Worm (Caenorhabditis elegans) whole organism, L2 larva: ENCODE data around the gene C24G6.8.

ENCODE experiments used
- C34F6.9 ChIP-seq: fragments of 150-350 bp; optimal IDR thresholded peaks from 2 replicates; lab custom pipeline; 2014; ENCODE audit warnings: missing biosample characterization, missing genetic modification characterization
- F13H6.1 ChIP-seq: sonication (generic microtip); optimal IDR thresholded peaks from 2 replicates; lab custom pipeline; 2016; ENCODE audit warnings: missing genetic modification characterization, missing compliant biosample characterization
- R02D3.7 ChIP-seq: fragments of 150-350 bp; optimal IDR thresholded peaks from 2 replicates; lab custom pipeline; 2014; ENCODE audit warnings: missing biosample characterization, missing genetic modification characterization
- Y55F3AM.14 ChIP-seq: fragments of 200-800 bp; sonication (Bioruptor generic); optimal IDR thresholded peaks from 2 replicates; lab custom pipeline; 2018; ENCODE audit warnings: mild to moderate bottlenecking, missing genetic modification characterization, missing compliant biosample characterization
- ZK546.5 ChIP-seq: sonication (generic microtip); optimal IDR thresholded peaks from 2 replicates; lab custom pipeline; 2017; ENCODE audit warnings: missing biosample characterization, missing genetic modification characterization
- aly-2 ChIP-seq: fragments of 150-350 bp; optimal IDR thresholded peaks from 2 replicates; lab custom pipeline; 2014; ENCODE audit warnings: missing biosample characterization, missing genetic modification characterization
- ama-1 ChIP-seq: fragments of 150-350 bp; optimal IDR thresholded peaks from 2 replicates; lab custom pipeline; 2018; ENCODE audit warnings: inconsistent platforms
- blmp-1 ChIP-seq: sonication (generic microtip); optimal IDR thresholded peaks from 2 replicates; lab custom pipeline; 2017; ENCODE audit warnings: missing genetic modification characterization, mild to moderate bottlenecking, missing compliant biosample characterization, antibody characterized with exemption, moderate library complexity; ENCODE audit not compliant: insufficient read depth
- ceh-16 ChIP-seq: fragments of 150-350 bp; optimal IDR thresholded peaks from 2 replicates; lab custom pipeline; 2014; ENCODE audit warnings: missing biosample characterization, missing genetic modification characterization
- ceh-82 ChIP-seq: fragments of 150-350 bp; optimal IDR thresholded peaks from 2 replicates; lab custom pipeline; 2014; ENCODE audit warnings: missing biosample characterization, missing genetic modification characterization
- crh-2 ChIP-seq: sonication (generic microtip); optimal IDR thresholded peaks from 2 replicates; lab custom pipeline; 2017; ENCODE audit warnings: missing biosample characterization, missing genetic modification characterization
- dmd-4 ChIP-seq: sonication (generic microtip); optimal IDR thresholded peaks from 2 replicates; lab custom pipeline; 2017; ENCODE audit warnings: missing biosample characterization, missing genetic modification characterization
- egl-27 ChIP-seq: sonication (generic microtip); optimal IDR thresholded peaks from 3 replicates; lab custom pipeline; 2017; ENCODE audit warnings: missing biosample characterization, missing genetic modification reagents, missing genetic modification characterization
- elt-1 ChIP-seq: fragments of 150-350 bp; optimal IDR thresholded peaks from 2 replicates; lab custom pipeline; 2014; ENCODE audit warnings: missing biosample characterization, missing genetic modification characterization
- elt-3 ChIP-seq: sonication (generic microtip); optimal IDR thresholded peaks from 2 replicates; lab custom pipeline; 2017; ENCODE audit warnings: missing biosample characterization, missing genetic modification characterization
- fos-1 ChIP-seq: fragments of 150-350 bp; optimal IDR thresholded peaks from 2 replicates; lab custom pipeline; 2014; ENCODE audit warnings: missing biosample characterization, missing genetic modification characterization
- gmeb-1 ChIP-seq: fragments of 150-350 bp; optimal IDR thresholded peaks from 2 replicates; lab custom pipeline; 2014; ENCODE audit warnings: missing biosample characterization, missing genetic modification characterization
- lin-11 ChIP-seq: fragments of 150-350 bp; sonication (generic microtip); optimal IDR thresholded peaks from 2 replicates; lab custom pipeline; 2014; ENCODE audit warnings: missing biosample characterization, missing genetic modification characterization, inconsistent platforms, mixed read lengths
- lin-13 ChIP-seq: fragments of 150-350 bp; optimal IDR thresholded peaks from 2 replicates; lab custom pipeline; 2014; ENCODE audit warnings: missing biosample characterization, missing genetic modification reagents, missing genetic modification characterization
- lin-39 ChIP-seq: fragments of 150-350 bp; optimal IDR thresholded peaks from 2 replicates; lab custom pipeline; 2014; ENCODE audit warnings: missing biosample characterization, missing genetic modification reagents, missing genetic modification characterization
- lsy-2 ChIP-seq, 2 experiments: fragments of 150-350 bp in 1 of 2; sonication (generic microtip) in 1 of 2; optimal IDR thresholded peaks; 2 replicates each; lab custom pipeline; 2014 to 2017; ENCODE audit warnings: missing biosample characterization in 2 of 2, missing genetic modification characterization in 2 of 2
- mab-5 ChIP-seq: fragments of 150-350 bp; optimal IDR thresholded peaks from 2 replicates; lab custom pipeline; 2014; ENCODE audit warnings: missing biosample characterization, missing genetic modification characterization
- mbf-1 ChIP-seq: sonication (generic microtip); optimal IDR thresholded peaks from 2 replicates; lab custom pipeline; 2017; ENCODE audit warnings: missing biosample characterization, missing genetic modification characterization
- nhr-11 ChIP-seq: fragments of 150-350 bp; optimal IDR thresholded peaks from 2 replicates; lab custom pipeline; 2014; ENCODE audit warnings: missing biosample characterization, missing genetic modification characterization
- nhr-12 ChIP-seq: fragments of 150-350 bp; optimal IDR thresholded peaks from 2 replicates; lab custom pipeline; 2014; ENCODE audit warnings: missing biosample characterization, missing genetic modification characterization
- nhr-129 ChIP-seq: fragments of 150-350 bp; optimal IDR thresholded peaks from 2 replicates; lab custom pipeline; 2014; ENCODE audit warnings: missing biosample characterization, missing genetic modification characterization
- nhr-21 ChIP-seq: fragments of 150-350 bp; optimal IDR thresholded peaks from 2 replicates; lab custom pipeline; 2014; ENCODE audit warnings: missing biosample characterization, missing genetic modification characterization
- nhr-23 ChIP-seq: fragments of 150-350 bp; optimal IDR thresholded peaks from 2 replicates; lab custom pipeline; 2014; ENCODE audit warnings: missing biosample characterization, missing genetic modification reagents, missing genetic modification characterization
- nhr-237 ChIP-seq: fragments of 150-350 bp; optimal IDR thresholded peaks from 2 replicates; lab custom pipeline; 2014; ENCODE audit warnings: missing biosample characterization, missing genetic modification characterization
- nhr-25 ChIP-seq: fragments of 150-350 bp; sonication (generic microtip); optimal IDR thresholded peaks from 3 replicates; lab custom pipeline; 2014; ENCODE audit warnings: missing biosample characterization, missing genetic modification characterization
- nhr-6 ChIP-seq: fragments of 150-350 bp; optimal IDR thresholded peaks from 2 replicates; lab custom pipeline; 2014; ENCODE audit warnings: missing biosample characterization, missing genetic modification characterization
- nhr-77 ChIP-seq: fragments of 150-350 bp; optimal IDR thresholded peaks from 2 replicates; lab custom pipeline; 2014; ENCODE audit warnings: missing biosample characterization, missing genetic modification characterization
- peb-1 ChIP-seq: fragments of 150-350 bp; optimal IDR thresholded peaks from 2 replicates; lab custom pipeline; 2014; ENCODE audit warnings: missing biosample characterization, missing genetic modification characterization
- sem-4 ChIP-seq: fragments of 150-350 bp; optimal IDR thresholded peaks from 2 replicates; lab custom pipeline; 2014; ENCODE audit warnings: missing biosample characterization, missing genetic modification reagents, missing genetic modification characterization
- sma-3 ChIP-seq: sonication (generic microtip); optimal IDR thresholded peaks from 2 replicates; lab custom pipeline; 2016; ENCODE audit warnings: missing genetic modification reagents, missing genetic modification characterization, missing compliant biosample characterization
- sma-9 ChIP-seq, 2 experiments: fragments of 150-350 bp in 1 of 2; sonication (generic microtip) in 1 of 2; optimal IDR thresholded peaks; 2 replicates each; lab custom pipeline; 2014 to 2016; ENCODE audit warnings: missing genetic modification characterization in 2 of 2, mild to moderate bottlenecking in 1 of 2, missing biosample characterization in 1 of 2, missing compliant biosample characterization in 1 of 2, missing genetic modification reagents in 1 of 2, moderate library complexity in 1 of 2
- snpc-4 ChIP-seq: fragments of 150-350 bp; optimal IDR thresholded peaks from 2 replicates; lab custom pipeline; 2014; ENCODE audit warnings: missing biosample characterization, missing genetic modification characterization
- unc-55 ChIP-seq: fragments of 150-350 bp; sonication (generic microtip); optimal IDR thresholded peaks from 3 replicates; lab custom pipeline; 2014; ENCODE audit warnings: missing biosample characterization, missing genetic modification reagents, missing genetic modification characterization
- unc-62 ChIP-seq: fragments of 150-350 bp; optimal IDR thresholded peaks from 2 replicates; lab custom pipeline; 2014; ENCODE audit warnings: missing biosample characterization, missing genetic modification reagents, missing genetic modification characterization
- zag-1 ChIP-seq: fragments of 150-350 bp; optimal IDR thresholded peaks from 2 replicates; lab custom pipeline; 2014; ENCODE audit warnings: missing biosample characterization, missing genetic modification characterization
- ztf-1 ChIP-seq: fragments of 200-800 bp; sonication (Bioruptor generic); conservative IDR thresholded peaks from 2 replicates; pipeline ENCODE4 v1.3.6; 2022; ENCODE audit warnings: missing genetic modification characterization, missing compliant biosample characterization
- ztf-11 ChIP-seq: sonication (generic microtip); optimal IDR thresholded peaks from 2 replicates; lab custom pipeline; 2017; ENCODE audit warnings: missing biosample characterization, missing genetic modification characterization
- ztf-4 ChIP-seq: fragments of 150-350 bp; optimal IDR thresholded peaks from 2 replicates; lab custom pipeline; 2014; ENCODE audit warnings: missing biosample characterization, missing genetic modification characterization

The C24G6.8 gene

ce11 chrV:5580517-5580916 lies 44.8 kb upstream of the C24G6.8 start:
- TF ChIP-seq egl-27 (tag; lab: Kevin White, UChicago) (no peak), lsy-2 (tag; optimal IDR thresholded peaks at IDR 0.05; lab: Kevin White, UChicago) (peak; percentile 61 to 84), nhr-23 (tag; lab: Kevin White, UChicago) (no peak), nhr-129 (tag; lab: Kevin White, UChicago) (peak; percentile 86), lin-39 (tag; lab: Kevin White, UChicago) (no peak), sma-9 (GFP tag; optimal IDR thresholded peaks at IDR 0.05; lab: Kevin White, UChicago) (peak; percentile 65), sma-9 (tag; optimal IDR thresholded peaks at IDR 0.05; lab: Kevin White, UChicago) (no peak), unc-55 (GFP tag; lab: Kevin White, UChicago) (peak; percentile 80), elt-3 (tag; lab: Kevin White, UChicago) (no peak), lin-11 (tag; lab: Kevin White, UChicago) (no peak), snpc-4 (tag; lab: Kevin White, UChicago) (peak; percentile 44), crh-2 (tag; lab: Kevin White, UChicago) (peak; percentile 79), blmp-1 (tag; lab: Kevin White, UChicago) (no peak), gmeb-1 (no peak), nhr-11 (no peak), sma-3 (GFP tag; lab: Kevin White, UChicago) (no peak), nhr-237 (no peak), fos-1 (peak; percentile 61), F13H6.1 (tag; lab: Kevin White, UChicago) (peak; percentile 57), mab-5 (tag; lab: Kevin White, UChicago) (peak; percentile 32), nhr-6 (tag; lab: Kevin White, UChicago) (no peak), lin-13 (GFP tag; lab: Kevin White, UChicago) (no peak), ama-1 (lab: Kevin White, UChicago) (peak; percentile 34), sem-4 (tag; lab: Kevin White, UChicago) (peak; percentile 26), ztf-11 (tag; lab: Kevin White, UChicago) (no peak), C34F6.9 (tag; lab: Kevin White, UChicago) (peak; percentile 87), zag-1 (tag; lab: Kevin White, UChicago) (peak; percentile 58), nhr-25 (tag; lab: Kevin White, UChicago) (peak; percentile 10), nhr-77 (no peak), nhr-12 (tag; lab: Kevin White, UChicago) (no peak)
- TF ChIP-seq, all 48 proteins: peak for 14

DNA sequence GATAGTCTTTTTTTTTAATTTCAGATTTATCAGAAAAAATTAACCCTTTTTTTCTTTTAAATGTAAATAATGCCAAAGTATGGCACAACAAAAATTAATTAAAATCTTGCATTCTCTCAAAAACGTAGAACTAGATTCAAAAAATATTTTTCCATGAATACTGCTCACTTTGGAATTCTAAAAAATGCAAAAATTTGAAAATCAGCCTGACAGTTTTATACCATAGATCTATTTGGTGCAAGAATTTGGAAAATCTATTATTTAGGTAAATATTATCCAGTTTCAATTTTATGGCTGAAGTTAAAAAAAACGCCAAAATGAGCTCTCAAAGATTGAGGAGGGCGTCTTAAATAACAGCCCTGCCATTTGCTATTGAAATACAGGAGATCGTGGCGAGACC lies 44.0 kb upstream of the C24G6.8 start:
- TF ChIP-seq ztf-1, result no peak
- TF ChIP-seq nhr-21 (tag; lab: Kevin White, UChicago), result no peak
- no peak for TF ChIP-seq ZK546.5 (tag; lab: Kevin White, UChicago)
- no peak for TF ChIP-seq lin-11 (tag; lab: Kevin White, UChicago)
- no peak for TF ChIP-seq aly-2 (tag; lab: Kevin White, UChicago)
- no peak for TF ChIP-seq crh-2 (tag; lab: Kevin White, UChicago)
- TF ChIP-seq elt-3 (tag; lab: Kevin White, UChicago), result no peak
- no peak for TF ChIP-seq ceh-16
- TF ChIP-seq peb-1 (tag; lab: Kevin White, UChicago), result no peak
- no peak for TF ChIP-seq nhr-11
- no peak for TF ChIP-seq ztf-11 (tag; lab: Kevin White, UChicago)
- TF ChIP-seq ztf-4 (tag; lab: Kevin White, UChicago), result no peak
- TF ChIP-seq dmd-4 (tag; lab: Kevin White, UChicago), result no peak
- TF ChIP-seq lsy-2 (tag; optimal IDR thresholded peaks at IDR 0.05; lab: Kevin White, UChicago), result no peak
- TF ChIP-seq snpc-4 (tag; lab: Kevin White, UChicago), result no peak
- no peak for TF ChIP-seq nhr-25 (tag; lab: Kevin White, UChicago)

ce11 chrV:5576008-5576407 lies 40.3 kb upstream of the C24G6.8 start:
- no peak for TF ChIP-seq elt-1 (tag; lab: Kevin White, UChicago)
- TF ChIP-seq ztf-11 (tag; lab: Kevin White, UChicago), result no peak
- no peak for TF ChIP-seq ceh-82 (tag; lab: Kevin White, UChicago)
- TF ChIP-seq sma-9 (GFP tag; optimal IDR thresholded peaks at IDR 0.05; lab: Kevin White, UChicago), result peak; percentile 41
- no peak for TF ChIP-seq sma-9 (tag; optimal IDR thresholded peaks at IDR 0.05; lab: Kevin White, UChicago)
- no peak for TF ChIP-seq nhr-237
- no peak for TF ChIP-seq mbf-1 (tag; lab: Kevin White, UChicago)
- TF ChIP-seq elt-3 (tag; lab: Kevin White, UChicago), result no peak
- TF ChIP-seq peb-1 (tag; lab: Kevin White, UChicago), result no peak
- TF ChIP-seq fos-1, result peak; percentile 65
- no peak for TF ChIP-seq lin-11 (tag; lab: Kevin White, UChicago)
- TF ChIP-seq nhr-25 (tag; lab: Kevin White, UChicago), result no peak
- no peak for TF ChIP-seq ama-1 (lab: Kevin White, UChicago)
- TF ChIP-seq mab-5 (tag; lab: Kevin White, UChicago), result no peak
- no peak for TF ChIP-seq zag-1 (tag; lab: Kevin White, UChicago)
- TF ChIP-seq ZK546.5 (tag; lab: Kevin White, UChicago), result no peak
- TF ChIP-seq aly-2 (tag; lab: Kevin White, UChicago), result no peak
- no peak for TF ChIP-seq ceh-16
- no peak for TF ChIP-seq dmd-4 (tag; lab: Kevin White, UChicago)
- TF ChIP-seq snpc-4 (tag; lab: Kevin White, UChicago), result peak; percentile 97
- TF ChIP-seq nhr-11, result no peak
- peak; percentile 33 to 37 for TF ChIP-seq lsy-2 (tag; optimal IDR thresholded peaks at IDR 0.05; lab: Kevin White, UChicago)
- TF ChIP-seq ztf-4 (tag; lab: Kevin White, UChicago), result no peak
- TF ChIP-seq nhr-77, result no peak
- peak; percentile 10 for TF ChIP-seq lin-13 (GFP tag; lab: Kevin White, UChicago)
- TF ChIP-seq Y55F3AM.14 (GFP tag; lab: Kevin White, UChicago), result no peak
- no peak for TF ChIP-seq lin-39 (tag; lab: Kevin White, UChicago)
- peak; percentile 58 for TF ChIP-seq sma-3 (GFP tag; lab: Kevin White, UChicago)
- no peak for TF ChIP-seq ztf-1
- no peak for TF ChIP-seq unc-62
- TF ChIP-seq unc-55 (GFP tag; lab: Kevin White, UChicago), result no peak
- no peak for TF ChIP-seq blmp-1 (tag; lab: Kevin White, UChicago)
- TF ChIP-seq gmeb-1, result peak; percentile 62
- no peak for TF ChIP-seq sem-4 (tag; lab: Kevin White, UChicago)
- TF ChIP-seq R02D3.7 (tag; lab: Kevin White, UChicago), result no peak
- no peak for TF ChIP-seq nhr-6 (tag; lab: Kevin White, UChicago)
